Fruit fly (Drosophila melanogaster) whole organism, wandering third instar larva: ENCODE results near the gene Art4.

Source experiments
- GATAd ChIP-seq: sonication (Bioruptor generic); optimal IDR thresholded peaks from 2 replicates; lab custom pipeline; 2016; ENCODE audit warnings: missing biosample characterization, missing genetic modification characterization
- Hr78 ChIP-seq: fragments of >200 bp; optimal IDR thresholded peaks from 2 replicates; lab custom pipeline; 2017; ENCODE audit warnings: missing biosample characterization, missing genetic modification characterization

dm6 chr3R:9956725-9957124, 29.1 kb downstream of the Art4 start:
- TF ChIP-seq GATAd (GFP tag; lab: Kevin White, UChicago) (no peak), Hr78 (no peak)
